Worm (Caenorhabditis elegans): ENCODE results near the gene sth-1.

DNA sequence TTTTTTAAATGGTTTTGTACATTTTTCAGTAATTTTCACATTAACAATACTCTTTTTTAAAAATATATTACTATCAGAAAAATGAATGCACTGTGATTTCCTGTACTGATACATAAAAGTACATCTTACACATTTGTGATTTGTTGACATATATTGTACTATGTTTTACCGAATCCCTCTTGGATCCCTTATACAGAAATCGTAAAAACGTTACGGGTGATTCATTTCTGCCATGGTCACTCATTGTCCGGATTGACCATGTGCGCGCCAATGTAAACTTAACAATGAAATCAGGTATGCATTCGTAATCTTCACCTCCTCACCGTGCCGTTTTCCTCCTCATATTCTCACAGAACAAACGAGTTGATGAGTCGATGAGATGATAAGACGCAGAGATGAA is 2.2 kb downstream of the sth-1 start, which contains the start of gene ZC513.2:
- TF ChIP-seq egl-27 (tag; optimal IDR thresholded peaks at IDR 0.05) (no peak), nhr-11 (tag; optimal IDR thresholded peaks at IDR 0.05) (no peak)
